Fruit fly (Drosophila melanogaster) whole organism, embryonic: Measurements from ENCODE around the gene CG14971.
A peak's percentile ranks its signal among the peaks of the same experiment; 100 is the strongest.

Experiments used
- Abd-B ChIP-seq: fragments of 200-800 bp; sonication (Bioruptor generic); optimal IDR thresholded peaks from 2 replicates; lab custom pipeline; 2018; ENCODE audit warnings: missing biosample characterization, mild to moderate bottlenecking, missing genetic modification characterization, moderate library complexity
- Adf1 ChIP-seq: fragments of 200-800 bp; sonication (Bioruptor generic); IDR thresholded peaks from 2 replicates; pipeline ENCODE4 v1.3.6; 2022; ENCODE audit warnings: missing biosample characterization, missing genetic modification characterization
- Atf-2 ChIP-seq: fragments of 200-800 bp; sonication (Bioruptor generic); optimal IDR thresholded peaks from 2 replicates; lab custom pipeline; 2016; ENCODE audit warnings: missing biosample characterization, missing genetic modification characterization
- C15 ChIP-seq: fragments of 200-800 bp; sonication (Bioruptor generic); IDR thresholded peaks from 3 replicates; pipeline ENCODE4 v1.3.6; 2022; ENCODE audit warnings: missing biosample characterization, missing genetic modification characterization
- CG10209 ChIP-seq: fragments of 200-800 bp; sonication (Bioruptor generic); optimal IDR thresholded peaks from 3 replicates; lab custom pipeline; 2017; ENCODE audit warnings: missing biosample characterization, mild to moderate bottlenecking, missing genetic modification characterization, missing genetic modification reagents
- CG10654 ChIP-seq: fragments of 200-800 bp; sonication (Bioruptor generic); optimal IDR thresholded peaks from 2 replicates; lab custom pipeline; 2016; ENCODE audit warnings: missing biosample characterization, missing genetic modification characterization
- CG10979 ChIP-seq: fragments of 200-800 bp; sonication (Bioruptor generic); optimal IDR thresholded peaks from 2 replicates; lab custom pipeline; 2018; ENCODE audit warnings: missing biosample characterization, mild to moderate bottlenecking, missing genetic modification characterization, moderate library complexity
- CG11560 ChIP-seq: fragments of 200-800 bp; sonication (Bioruptor generic); IDR thresholded peaks from 3 replicates; pipeline ENCODE4 v1.3.6; 2022; ENCODE audit warnings: missing biosample characterization, missing genetic modification characterization
- CG11723 ChIP-seq: fragments of 200-800 bp; sonication (Bioruptor generic); optimal IDR thresholded peaks from 2 replicates; lab custom pipeline; 2017; ENCODE audit warnings: missing biosample characterization, mild to moderate bottlenecking, missing genetic modification characterization
- CG12104 ChIP-seq: fragments of 200-800 bp; sonication (Bioruptor generic); optimal IDR thresholded peaks from 3 replicates; lab custom pipeline; 2016; ENCODE audit warnings: missing biosample characterization, missing genetic modification characterization
- CG1529 ChIP-seq: fragments of 200-800 bp; sonication (Bioruptor generic); optimal IDR thresholded peaks from 3 replicates; lab custom pipeline; 2018; ENCODE audit warnings: missing biosample characterization, missing genetic modification characterization
- CG16779 ChIP-seq: fragments of 200-800 bp; sonication (Bioruptor generic); IDR thresholded peaks from 2 replicates; pipeline ENCODE4 v1.3.6; 2022; ENCODE audit warnings: missing biosample characterization, missing genetic modification characterization
- CG2120 ChIP-seq: fragments of 200-800 bp; sonication (Bioruptor generic); optimal IDR thresholded peaks from 3 replicates; lab custom pipeline; 2016; ENCODE audit warnings: missing biosample characterization, missing genetic modification characterization
- CG4707 ChIP-seq: fragments of 200-800 bp; sonication (Bioruptor generic); optimal IDR thresholded peaks from 2 replicates; lab custom pipeline; 2018; ENCODE audit warnings: missing biosample characterization, mild to moderate bottlenecking, missing genetic modification characterization, moderate library complexity
- CG5180 ChIP-seq: fragments of 200-800 bp; sonication (Bioruptor generic); optimal IDR thresholded peaks from 3 replicates; lab custom pipeline; 2017; ENCODE audit warnings: missing biosample characterization, missing genetic modification characterization, mild to moderate bottlenecking, moderate library complexity, missing genetic modification reagents
- CG7928 ChIP-seq: fragments of 200-800 bp; sonication (Bioruptor generic); optimal IDR thresholded peaks from 2 replicates; lab custom pipeline; 2017; ENCODE audit warnings: missing biosample characterization, mild to moderate bottlenecking, missing genetic modification characterization
- CG7963 ChIP-seq: fragments of 200-800 bp; sonication (Bioruptor generic); IDR thresholded peaks from 3 replicates; pipeline ENCODE4 v1.3.6; 2022; ENCODE audit warnings: missing biosample characterization, missing genetic modification characterization; ENCODE audit not compliant: partially characterized antibody
- CG8359 ChIP-seq: fragments of 200-800 bp; sonication (Bioruptor generic); optimal IDR thresholded peaks from 2 replicates; lab custom pipeline; 2017; ENCODE audit warnings: missing biosample characterization, mild to moderate bottlenecking, missing genetic modification characterization, borderline replicate concordance
- CG9437 ChIP-seq: fragments of 200-800 bp; sonication (Bioruptor generic); optimal IDR thresholded peaks from 2 replicates; lab custom pipeline; 2018; ENCODE audit warnings: missing biosample characterization, mild to moderate bottlenecking, missing genetic modification characterization
- CG9932 ChIP-seq: fragments of 200-800 bp; sonication (Bioruptor generic); IDR thresholded peaks from 2 replicates; pipeline ENCODE4 v1.3.6; 2022; ENCODE audit warnings: missing biosample characterization, missing genetic modification characterization
- Dbx ChIP-seq: fragments of 200-800 bp; sonication (Bioruptor generic); IDR thresholded peaks from 3 replicates; pipeline ENCODE4 v1.3.6; 2022; ENCODE audit warnings: missing biosample characterization, missing genetic modification characterization
- Dip2 ChIP-seq: fragments of 200-800 bp; sonication (Bioruptor generic); IDR thresholded peaks from 2 replicates; pipeline ENCODE4 v1.3.6; 2022; ENCODE audit warnings: missing biosample characterization, missing genetic modification characterization
- E2f1 ChIP-seq: fragments of 200-800 bp; sonication (Bioruptor generic); IDR thresholded peaks from 2 replicates; pipeline ENCODE4 v1.3.6; 2022; ENCODE audit warnings: missing biosample characterization, missing genetic modification characterization
- HHEX ChIP-seq: fragments of 200-800 bp; sonication (Bioruptor generic); optimal IDR thresholded peaks from 3 replicates; lab custom pipeline; 2017; ENCODE audit warnings: missing biosample characterization, mild to moderate bottlenecking, missing genetic modification characterization, missing genetic modification reagents
- HLHmδ ChIP-seq: fragments of 200-800 bp; sonication (Bioruptor generic); optimal IDR thresholded peaks from 2 replicates; lab custom pipeline; 2018; ENCODE audit warnings: missing biosample characterization, mild to moderate bottlenecking, missing genetic modification characterization, moderate library complexity
- Hr39 ChIP-seq: fragments of >200 bp; optimal IDR thresholded peaks from 2 replicates; lab custom pipeline; 2017
- NC2α ChIP-seq: fragments of 200-800 bp; sonication (Bioruptor generic); optimal IDR thresholded peaks from 2 replicates; lab custom pipeline; 2016; ENCODE audit warnings: missing biosample characterization, missing genetic modification characterization
- Oli ChIP-seq: fragments of 200-800 bp; sonication (Bioruptor generic); optimal IDR thresholded peaks from 2 replicates; lab custom pipeline; 2018; ENCODE audit warnings: missing biosample characterization, mild to moderate bottlenecking, missing genetic modification characterization, moderate library complexity
- Side ChIP-seq: fragments of 200-800 bp; sonication (Bioruptor generic); optimal IDR thresholded peaks from 2 replicates; lab custom pipeline; 2016; ENCODE audit warnings: missing biosample characterization, missing genetic modification characterization
- cas ChIP-seq: fragments of 200-800 bp; sonication (Bioruptor generic); IDR thresholded peaks from 2 replicates; pipeline ENCODE4 v1.3.6; 2022; ENCODE audit warnings: missing biosample characterization, missing genetic modification characterization
- croc ChIP-seq: fragments of 200-800 bp; sonication (Bioruptor generic); conservative IDR thresholded peaks from 3 replicates; pipeline ENCODE4 v1.3.6; 2022; ENCODE audit warnings: missing biosample characterization, missing genetic modification characterization
- crp ChIP-seq, 2 experiments: fragments of 200-800 bp; sonication (Bioruptor generic); optimal IDR thresholded peaks; 2 replicates in 1 of 2; 3 replicates in 1 of 2; lab custom pipeline; 2017; ENCODE audit warnings: missing biosample characterization in 2 of 2, missing genetic modification characterization in 2 of 2, mild to moderate bottlenecking in 1 of 2, moderate library complexity in 1 of 2
- eve ChIP-seq, 2 experiments: fragments of >200 bp; optimal IDR thresholded peaks; 2 replicates each; lab custom pipeline; 2017; ENCODE audit warnings: missing biosample characterization in 2 of 2, missing genetic modification characterization in 2 of 2
- eyg ChIP-seq: fragments of 200-800 bp; sonication (Bioruptor generic); optimal IDR thresholded peaks from 3 replicates; lab custom pipeline; 2016; ENCODE audit warnings: missing biosample characterization, missing genetic modification characterization
- gsb-n ChIP-seq: fragments of 200-800 bp; sonication (Bioruptor generic); optimal IDR thresholded peaks from 3 replicates; lab custom pipeline; 2018; ENCODE audit warnings: missing biosample characterization, mild to moderate bottlenecking, missing genetic modification characterization
- hth ChIP-seq: fragments of >200 bp; optimal IDR thresholded peaks from 2 replicates; lab custom pipeline; 2017; ENCODE audit warnings: inconsistent platforms
- ind ChIP-seq: fragments of 200-800 bp; sonication (Bioruptor generic); optimal IDR thresholded peaks from 3 replicates; lab custom pipeline; 2016; ENCODE audit warnings: missing biosample characterization, missing genetic modification characterization
- nmo ChIP-seq: fragments of 200-800 bp; sonication (Bioruptor generic); optimal IDR thresholded peaks from 2 replicates; lab custom pipeline; 2018; ENCODE audit warnings: missing biosample characterization, mild to moderate bottlenecking, missing genetic modification characterization, moderate library complexity
- odd ChIP-seq: fragments of 200-800 bp; sonication (Bioruptor generic); optimal IDR thresholded peaks from 2 replicates; lab custom pipeline; 2017; ENCODE audit warnings: missing biosample characterization, mild to moderate bottlenecking, missing genetic modification characterization
- ranshi ChIP-seq: fragments of 200-800 bp; sonication (Bioruptor generic); IDR thresholded peaks from 2 replicates; pipeline ENCODE4 v1.3.6; 2022; ENCODE audit warnings: missing biosample characterization, missing genetic modification characterization
- rib ChIP-seq: fragments of 200-800 bp; sonication (Bioruptor generic); IDR thresholded peaks from 2 replicates; pipeline ENCODE4 v1.3.6; 2022; ENCODE audit warnings: missing biosample characterization, missing genetic modification characterization
- scrt ChIP-seq: fragments of 200-800 bp; sonication (Bioruptor generic); optimal IDR thresholded peaks from 2 replicates; lab custom pipeline; 2018; ENCODE audit warnings: missing biosample characterization, mild to moderate bottlenecking, missing genetic modification characterization, moderate library complexity
- slp2 ChIP-seq: fragments of 200-800 bp; sonication (Bioruptor generic); optimal IDR thresholded peaks from 2 replicates; lab custom pipeline; 2016; ENCODE audit warnings: missing biosample characterization, missing genetic modification characterization
- tll ChIP-seq, 2 experiments: fragments of 200-800 bp in 1 of 2; fragments of >200 bp in 1 of 2; sonication (Bioruptor generic) in 1 of 2; optimal IDR thresholded peaks; 2 replicates each; lab custom pipeline; 2017 to 2019; ENCODE audit warnings: missing biosample characterization in 2 of 2, missing genetic modification characterization in 2 of 2, mild to moderate bottlenecking in 1 of 2, moderate library complexity in 1 of 2
- twi ChIP-seq: fragments of 200-800 bp; optimal IDR thresholded peaks from 2 replicates; lab custom pipeline; 2019; ENCODE audit warnings: missing biosample characterization, mild to moderate bottlenecking, missing genetic modification characterization, moderate library complexity
- unpg ChIP-seq: fragments of 200-800 bp; sonication (Bioruptor generic); optimal IDR thresholded peaks from 3 replicates; lab custom pipeline; 2018; ENCODE audit warnings: missing biosample characterization, mild to moderate bottlenecking, missing genetic modification characterization, moderate library complexity
- usp ChIP-seq: fragments of >200 bp; optimal IDR thresholded peaks from 2 replicates; lab custom pipeline; 2017; ENCODE audit warnings: missing biosample characterization, missing genetic modification characterization
- vnd ChIP-seq: fragments of 200-800 bp; sonication (Bioruptor generic); IDR thresholded peaks from 3 replicates; pipeline ENCODE4 v1.3.6; 2022; ENCODE audit warnings: missing biosample characterization, missing genetic modification characterization; ENCODE audit not compliant: partially characterized antibody
- zfh1 ChIP-seq: fragments of 200-800 bp; sonication (Bioruptor generic); IDR thresholded peaks from 3 replicates; pipeline ENCODE4 v1.3.6; 2022; ENCODE audit warnings: missing biosample characterization, missing genetic modification characterization

Gene CG14971

DNA sequence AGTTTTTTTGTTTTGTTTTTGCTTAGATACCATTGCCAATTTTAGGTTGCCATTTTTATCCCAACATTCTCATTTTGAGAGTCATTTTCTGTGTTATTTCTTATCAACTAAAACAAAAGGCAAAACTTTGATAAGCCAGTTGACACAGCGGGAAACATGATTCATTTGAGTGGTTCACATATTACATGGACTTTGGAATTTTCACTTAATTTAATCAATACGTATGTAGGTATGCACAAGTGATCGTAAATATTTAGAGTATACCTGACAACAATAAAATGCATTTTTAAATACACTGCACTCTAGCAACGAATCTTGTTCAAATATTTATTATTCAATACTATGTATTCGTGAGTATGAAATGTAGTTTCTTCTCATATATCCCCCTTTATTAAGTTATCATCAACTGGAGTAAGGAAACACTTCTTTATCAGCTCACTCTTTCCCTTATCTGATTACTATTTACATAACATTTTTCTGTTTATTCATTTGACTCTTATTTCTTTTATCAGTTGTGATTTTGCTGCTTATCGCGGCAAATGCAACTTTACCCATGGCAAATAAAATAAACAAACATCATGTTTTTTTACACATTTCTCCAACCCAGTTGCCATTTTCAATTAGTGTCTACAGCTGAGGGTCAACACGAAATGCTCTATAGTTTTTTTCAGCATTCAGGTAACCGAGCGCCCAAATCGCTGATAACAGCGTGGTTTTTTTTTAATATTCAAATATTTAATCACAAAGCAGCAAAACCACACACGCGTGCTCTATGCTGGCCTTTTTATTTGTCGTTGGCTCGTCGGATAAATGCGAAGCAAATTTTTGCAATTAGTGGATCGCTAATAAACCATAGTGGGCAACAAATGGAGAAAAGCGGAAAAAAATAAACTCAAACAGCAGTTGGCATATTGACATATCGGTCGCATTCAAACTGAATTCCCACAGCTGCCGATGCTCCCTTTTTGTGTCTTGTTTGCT is 47.7 kb upstream of the CG14971 start (continued):
- no peak for TF ChIP-seq ranshi
- TF ChIP-seq unpg (GFP tag; lab: Kevin White, UChicago) = no peak
- TF ChIP-seq scrt = peak; percentile 25
- TF ChIP-seq Oli (tag; lab: Kevin White, UChicago) = no peak
- no peak for TF ChIP-seq crp (GFP tag; optimal IDR thresholded peaks at IDR 0.05; lab: Kevin White, UChicago)
- no peak for TF ChIP-seq E2f1 (GFP tag; lab: Robert Waterston, UW)
- TF ChIP-seq hth (lab: Kevin White, UChicago) = no peak
- no peak for TF ChIP-seq HLHmδ
- TF ChIP-seq CG10979 = no peak
- no peak for TF ChIP-seq CG7963 (GFP tag; lab: Robert Waterston, UW)
- TF ChIP-seq CG5180 (GFP tag; lab: Kevin White, UChicago) = no peak
- TF ChIP-seq eyg (GFP tag; lab: Kevin White, UChicago) = no peak
- TF ChIP-seq Adf1 (GFP tag; lab: Robert Waterston, UW) = no peak
- TF ChIP-seq HHEX (GFP tag; lab: Kevin White, UChicago) = peak; percentile 24
- peak; percentile 37 for TF ChIP-seq odd (GFP tag; lab: Kevin White, UChicago)
- TF ChIP-seq CG16779 (GFP tag; lab: Robert Waterston, UW) = no peak
- TF ChIP-seq Dip2 (GFP tag; lab: Robert Waterston, UW) = no peak
- TF ChIP-seq CG1529 (GFP tag; lab: Kevin White, UChicago) = no peak
- no peak for TF ChIP-seq nmo (GFP tag; lab: Kevin White, UChicago)
- no peak for TF ChIP-seq ind
- TF ChIP-seq CG9932 (GFP tag; lab: Robert Waterston, UW) = no peak
- peak; percentile 21 for TF ChIP-seq CG2120 (GFP tag; lab: Kevin White, UChicago)
- TF ChIP-seq CG8359 = no peak
- no peak for TF ChIP-seq croc
- TF ChIP-seq Abd-B (GFP tag; lab: Kevin White, UChicago) = no peak
- TF ChIP-seq CG7928 (GFP tag; lab: Kevin White, UChicago) = no peak
- no peak for TF ChIP-seq Hr39 (lab: Kevin White, UChicago)
- TF ChIP-seq cas (GFP tag; lab: Robert Waterston, UW) = no peak
- TF ChIP-seq CG12104 (GFP tag; lab: Kevin White, UChicago) = peak; percentile 25
- TF ChIP-seq C15 (GFP tag; lab: Robert Waterston, UW) = no peak
- no peak for TF ChIP-seq vnd
- TF ChIP-seq zfh1 (GFP tag; lab: Robert Waterston, UW) = no peak
- no peak for TF ChIP-seq Atf-2 (GFP tag; lab: Kevin White, UChicago)
- no peak for TF ChIP-seq CG10654 (GFP tag; lab: Kevin White, UChicago)
- peak in 1 of 2 experiments; percentile 76 for TF ChIP-seq tll (GFP tag; optimal IDR thresholded peaks at IDR 0.05; lab: Kevin White, UChicago)
- peak; percentile 44 for TF ChIP-seq CG10209
- TF ChIP-seq usp = no peak
- TF ChIP-seq CG9437 = no peak
- TF ChIP-seq eve (GFP tag; optimal IDR thresholded peaks at IDR 0.05; lab: Kevin White, UChicago) = no peak
- no peak for TF ChIP-seq gsb-n (tag; lab: Kevin White, UChicago)
- no peak for TF ChIP-seq rib
- no peak for TF ChIP-seq CG11560 (tag; lab: Robert Waterston, UW)
- no peak for TF ChIP-seq Side (GFP tag; lab: Kevin White, UChicago)
- TF ChIP-seq twi = no peak
- TF ChIP-seq CG4707 = peak; percentile 22
- TF ChIP-seq NC2α (GFP tag; lab: Kevin White, UChicago) = no peak
- no peak for TF ChIP-seq slp2 (GFP tag; lab: Kevin White, UChicago)
- peak; percentile 36 for TF ChIP-seq CG11723 (GFP tag; lab: Kevin White, UChicago)
- TF ChIP-seq Dbx = no peak; the same call in 2 of the 3 replicates
